Fruit fly (Drosophila melanogaster): ENCODE data around the gene CG12523.

- TF ChIP-seq insv (optimal IDR thresholded peaks at IDR 0.05) (no peak), psq (optimal IDR thresholded peaks at IDR 0.05) (no peak), Sin3A (optimal IDR thresholded peaks at IDR 0.05) (no peak), h (optimal IDR thresholded peaks at IDR 0.05) (no peak), Myc (optimal IDR thresholded peaks at IDR 0.05) (no peak), ttk (optimal IDR thresholded peaks at IDR 0.05) (no peak)
Observed at dm6 chr3L:10788586-10788985, 12.4 kb upstream of the CG12523 start.
